Fruit fly (Drosophila melanogaster) whole organism, embryonic: ENCODE data around the gene CG15404.

Experiments
- ATbp ChIP-seq: fragments of 200-800 bp; sonication (Bioruptor generic); optimal IDR thresholded peaks from 2 replicates; lab custom pipeline; 2017; ENCODE audit warnings: missing biosample characterization, mild to moderate bottlenecking, missing genetic modification characterization, missing genetic modification reagents
- CG10321 ChIP-seq: fragments of 200-800 bp; sonication (Bioruptor generic); IDR thresholded peaks from 2 replicates; pipeline ENCODE4 v1.3.6; 2022; ENCODE audit warnings: missing biosample characterization, missing genetic modification characterization
- CG11456 ChIP-seq: fragments of 200-800 bp; sonication (Bioruptor generic); IDR thresholded peaks from 3 replicates; pipeline ENCODE4 v1.3.6; 2022; ENCODE audit warnings: missing biosample characterization, missing genetic modification characterization
- CG12744 ChIP-seq: fragments of 200-800 bp; sonication (Bioruptor generic); optimal IDR thresholded peaks from 2 replicates; lab custom pipeline; 2016; ENCODE audit warnings: missing biosample characterization, missing genetic modification characterization
- CG13287 ChIP-seq: fragments of 200-800 bp; sonication (Bioruptor generic); IDR thresholded peaks from 2 replicates; pipeline ENCODE4 v1.3.6; 2022; ENCODE audit warnings: missing biosample characterization, missing genetic modification characterization; ENCODE audit not compliant: partially characterized antibody
- CG13296 ChIP-seq: fragments of 200-800 bp; sonication (Bioruptor generic); optimal IDR thresholded peaks from 3 replicates; lab custom pipeline; 2018; ENCODE audit warnings: missing biosample characterization, mild to moderate bottlenecking, missing genetic modification characterization
- CG13424 ChIP-seq: fragments of 200-800 bp; sonication (Bioruptor generic); optimal IDR thresholded peaks from 2 replicates; lab custom pipeline; 2019; ENCODE audit warnings: missing biosample characterization, mild to moderate bottlenecking, missing genetic modification characterization, moderate library complexity
- CG15514 ChIP-seq: fragments of 200-800 bp; sonication (Bioruptor generic); optimal IDR thresholded peaks from 3 replicates; lab custom pipeline; 2017; ENCODE audit warnings: missing biosample characterization, missing genetic modification characterization, mild to moderate bottlenecking, moderate library complexity, missing genetic modification reagents
- CG3281 ChIP-seq: fragments of 200-800 bp; sonication (Bioruptor generic); optimal IDR thresholded peaks from 3 replicates; lab custom pipeline; 2017; ENCODE audit warnings: missing biosample characterization, mild to moderate bottlenecking, missing genetic modification characterization
- CG34224 ChIP-seq: fragments of 200-800 bp; sonication (Bioruptor generic); IDR thresholded peaks from 3 replicates; pipeline ENCODE4 v1.3.6; 2022; ENCODE audit warnings: missing biosample characterization, missing genetic modification characterization; ENCODE audit not compliant: partially characterized antibody
- CG34376 ChIP-seq: fragments of 200-800 bp; sonication (Bioruptor generic); optimal IDR thresholded peaks from 2 replicates; lab custom pipeline; 2018; ENCODE audit warnings: missing biosample characterization, mild to moderate bottlenecking, missing genetic modification characterization
- CG6254 ChIP-seq: fragments of 200-800 bp; sonication (Bioruptor generic); optimal IDR thresholded peaks from 3 replicates; lab custom pipeline; 2017; ENCODE audit warnings: mild to moderate bottlenecking, missing biosample characterization, missing genetic modification reagents, missing genetic modification characterization
- CG6654 ChIP-seq: fragments of 200-800 bp; sonication (Bioruptor generic); optimal IDR thresholded peaks from 2 replicates; lab custom pipeline; 2017; ENCODE audit warnings: missing biosample characterization, mild to moderate bottlenecking, missing genetic modification characterization
- CG6689 ChIP-seq: fragments of 200-800 bp; sonication (Bioruptor generic); IDR thresholded peaks from 2 replicates; pipeline ENCODE4 v1.3.6; 2022; ENCODE audit warnings: missing biosample characterization, missing genetic modification characterization
- CG7963 ChIP-seq: fragments of 200-800 bp; sonication (Bioruptor generic); IDR thresholded peaks from 3 replicates; pipeline ENCODE4 v1.3.6; 2022; ENCODE audit warnings: missing biosample characterization, missing genetic modification characterization; ENCODE audit not compliant: partially characterized antibody
- CG8388 ChIP-seq: fragments of 200-800 bp; sonication (Bioruptor generic); optimal IDR thresholded peaks from 2 replicates; lab custom pipeline; 2019; ENCODE audit warnings: missing biosample characterization, mild to moderate bottlenecking, missing genetic modification characterization, moderate library complexity
- Dbx ChIP-seq: fragments of 200-800 bp; sonication (Bioruptor generic); IDR thresholded peaks from 3 replicates; pipeline ENCODE4 v1.3.6; 2022; ENCODE audit warnings: missing biosample characterization, missing genetic modification characterization
- Doc2 ChIP-seq: fragments of 200-800 bp; sonication (Bioruptor generic); IDR thresholded peaks from 2 replicates; pipeline ENCODE4 v1.3.6; 2022; ENCODE audit warnings: missing biosample characterization, missing genetic modification characterization
- Ets65A ChIP-seq: fragments of 200-800 bp; sonication (Bioruptor generic); peaks from one replicate; lab custom pipeline; 2016; ENCODE audit warnings: missing biosample characterization, missing genetic modification characterization
- Fer1 ChIP-seq: fragments of 200-800 bp; sonication (Bioruptor generic); optimal IDR thresholded peaks from 2 replicates; lab custom pipeline; 2017; ENCODE audit warnings: missing biosample characterization, mild to moderate bottlenecking, missing genetic modification characterization
- Fer3 ChIP-seq: fragments of 200-800 bp; sonication (Bioruptor generic); optimal IDR thresholded peaks from 2 replicates; lab custom pipeline; 2018; ENCODE audit warnings: missing biosample characterization, mild to moderate bottlenecking, missing genetic modification characterization, moderate library complexity
- HLH4C ChIP-seq: fragments of 200-800 bp; sonication (Bioruptor generic); IDR thresholded peaks from 3 replicates; pipeline ENCODE4 v1.3.6; 2022; ENCODE audit warnings: missing biosample characterization, missing genetic modification characterization; ENCODE audit not compliant: partially characterized antibody
- MESR4 ChIP-seq: fragments of 200-800 bp; sonication (Bioruptor generic); optimal IDR thresholded peaks from 2 replicates; lab custom pipeline; 2018; ENCODE audit warnings: missing biosample characterization, mild to moderate bottlenecking, missing genetic modification characterization, moderate library complexity
- NFAT ChIP-seq: fragments of 200-800 bp; sonication (Bioruptor generic); IDR thresholded peaks from 2 replicates; pipeline ENCODE4 v1.3.6; 2022; ENCODE audit warnings: missing biosample characterization, missing genetic modification characterization
- Nf-YA ChIP-seq: fragments of 200-800 bp; sonication (Bioruptor generic); IDR thresholded peaks from 2 replicates; pipeline ENCODE4 v1.3.6; 2022; ENCODE audit warnings: missing biosample characterization, missing genetic modification characterization
- Rfx ChIP-seq: fragments of 200-800 bp; sonication (Bioruptor generic); IDR thresholded peaks from 2 replicates; pipeline ENCODE4 v1.3.6; 2022; ENCODE audit warnings: missing biosample characterization, missing genetic modification characterization
- amos ChIP-seq: fragments of 200-800 bp; sonication (Bioruptor generic); IDR thresholded peaks from 2 replicates; pipeline ENCODE4 v1.3.6; 2022; ENCODE audit warnings: missing biosample characterization, missing genetic modification characterization; ENCODE audit not compliant: partially characterized antibody
- btn ChIP-seq: fragments of 200-800 bp; sonication (Bioruptor generic); optimal IDR thresholded peaks from 2 replicates; lab custom pipeline; 2016; ENCODE audit warnings: missing biosample characterization, missing genetic modification characterization
- chinmo ChIP-seq: fragments of 200-800 bp; sonication (Bioruptor generic); IDR thresholded peaks from 4 replicates; pipeline ENCODE4 v1.3.6; 2022; ENCODE audit warnings: missing biosample characterization, missing genetic modification characterization; ENCODE audit not compliant: partially characterized antibody
- chn ChIP-seq: fragments of 200-800 bp; sonication (Bioruptor generic); optimal IDR thresholded peaks from 2 replicates; lab custom pipeline; 2016; ENCODE audit warnings: missing biosample characterization, missing genetic modification characterization
- crol ChIP-seq: fragments of 200-800 bp; sonication (Bioruptor generic); IDR thresholded peaks from 2 replicates; pipeline ENCODE4 v1.3.6; 2022; ENCODE audit warnings: missing biosample characterization, missing genetic modification characterization
- crp ChIP-seq, 2 experiments: fragments of 200-800 bp; sonication (Bioruptor generic); optimal IDR thresholded peaks; 2 replicates in 1 of 2; 3 replicates in 1 of 2; lab custom pipeline; 2017; ENCODE audit warnings: missing biosample characterization in 2 of 2, missing genetic modification characterization in 2 of 2, mild to moderate bottlenecking in 1 of 2, moderate library complexity in 1 of 2
- dan ChIP-seq: fragments of 200-800 bp; sonication (Bioruptor generic); IDR thresholded peaks from 2 replicates; pipeline ENCODE4 v1.3.6; 2022; ENCODE audit warnings: missing biosample characterization, missing genetic modification characterization
- disco-r ChIP-seq: fragments of 200-800 bp; sonication (Bioruptor generic); optimal IDR thresholded peaks from 2 replicates; lab custom pipeline; 2016; ENCODE audit warnings: missing biosample characterization, missing genetic modification characterization
- dpn ChIP-seq, 2 experiments: fragments of 200-800 bp; sonication (Bioruptor generic); optimal IDR thresholded peaks; 3 replicates each; lab custom pipeline; 2016; ENCODE audit warnings: missing biosample characterization in 2 of 2, missing genetic modification characterization in 2 of 2
- fru ChIP-seq: fragments of >200 bp; optimal IDR thresholded peaks from 2 replicates; lab custom pipeline; 2017
- gro ChIP-seq: fragments of 200-800 bp; sonication (Bioruptor generic); optimal IDR thresholded peaks from 2 replicates; lab custom pipeline; 2016; ENCODE audit warnings: missing biosample characterization, missing genetic modification characterization
- lab ChIP-seq: fragments of 200-800 bp; sonication (Bioruptor generic); optimal IDR thresholded peaks from 3 replicates; lab custom pipeline; 2017; ENCODE audit warnings: missing biosample characterization, missing genetic modification characterization, mild to moderate bottlenecking, moderate library complexity, missing genetic modification reagents
- sd ChIP-seq: fragments of 200-800 bp; sonication (Bioruptor generic); optimal IDR thresholded peaks from 3 replicates; lab custom pipeline; 2018; ENCODE audit warnings: missing biosample characterization, mild to moderate bottlenecking, missing genetic modification characterization, moderate library complexity
- sens ChIP-seq: fragments of 200-800 bp; sonication (Bioruptor generic); peaks from one replicate; lab custom pipeline; 2016; ENCODE audit warnings: missing biosample characterization, missing genetic modification characterization
- slbo ChIP-seq: fragments of 200-800 bp; sonication (Bioruptor generic); IDR thresholded peaks from 2 replicates; pipeline ENCODE4 v1.3.6; 2022; ENCODE audit warnings: missing biosample characterization, missing genetic modification characterization
- sob ChIP-seq: fragments of 200-800 bp; sonication (Bioruptor generic); IDR thresholded peaks from 2 replicates; pipeline ENCODE4 v1.3.6; 2022; ENCODE audit warnings: missing biosample characterization, missing genetic modification characterization
- sug ChIP-seq: fragments of 200-800 bp; optimal IDR thresholded peaks from 2 replicates; lab custom pipeline; 2019; ENCODE audit warnings: missing biosample characterization, mild to moderate bottlenecking, missing genetic modification characterization, moderate library complexity
- tna ChIP-seq: fragments of 200-800 bp; sonication (Bioruptor generic); IDR thresholded peaks from 2 replicates; pipeline ENCODE4 v1.3.6; 2022; ENCODE audit warnings: missing biosample characterization, missing genetic modification characterization; ENCODE audit not compliant: partially characterized antibody
- unc-4 ChIP-seq: fragments of 200-800 bp; sonication (Bioruptor generic); IDR thresholded peaks from 2 replicates; pipeline ENCODE4 v1.3.6; 2022; ENCODE audit warnings: missing biosample characterization, missing genetic modification characterization; ENCODE audit not compliant: partially characterized antibody
- zen ChIP-seq: fragments of 200-800 bp; sonication (Bioruptor generic); optimal IDR thresholded peaks from 3 replicates; lab custom pipeline; 2018; ENCODE audit warnings: missing biosample characterization, mild to moderate bottlenecking, missing genetic modification characterization, moderate library complexity

Gene CG15404

DNA sequence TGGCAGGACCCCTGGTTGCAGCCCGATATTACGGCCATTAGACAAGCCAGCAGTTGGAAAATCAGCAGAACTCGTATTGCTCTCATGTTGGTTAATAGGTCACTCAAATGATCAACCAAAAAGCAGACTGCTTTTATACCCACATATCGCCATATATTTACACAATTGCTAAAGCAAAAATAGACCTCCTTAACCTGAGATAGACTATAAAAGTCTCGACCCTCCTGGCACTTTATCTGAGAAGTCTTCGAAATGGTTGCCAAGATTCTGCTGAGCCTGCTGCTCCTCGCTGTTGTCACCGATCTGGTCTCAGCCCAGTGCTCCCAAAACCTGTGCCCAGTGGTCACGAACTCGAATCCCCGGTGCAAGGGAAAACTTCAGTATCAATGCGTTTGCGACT is at the start of gene CG15404, which contains the start of gene CG31698:
TSS of gene CG15404 (plus strand) at position 233 of the 400 bp plus-strand sequence.
TSS of gene CG31698 (minus strand) at position 101 of the 400 bp plus-strand sequence.
- TF ChIP-seq Doc2 (GFP tag; lab: Robert Waterston, UW) (no peak), Ets65A (GFP tag; lab: Kevin White, UChicago) (peak; percentile 54)

DNA sequence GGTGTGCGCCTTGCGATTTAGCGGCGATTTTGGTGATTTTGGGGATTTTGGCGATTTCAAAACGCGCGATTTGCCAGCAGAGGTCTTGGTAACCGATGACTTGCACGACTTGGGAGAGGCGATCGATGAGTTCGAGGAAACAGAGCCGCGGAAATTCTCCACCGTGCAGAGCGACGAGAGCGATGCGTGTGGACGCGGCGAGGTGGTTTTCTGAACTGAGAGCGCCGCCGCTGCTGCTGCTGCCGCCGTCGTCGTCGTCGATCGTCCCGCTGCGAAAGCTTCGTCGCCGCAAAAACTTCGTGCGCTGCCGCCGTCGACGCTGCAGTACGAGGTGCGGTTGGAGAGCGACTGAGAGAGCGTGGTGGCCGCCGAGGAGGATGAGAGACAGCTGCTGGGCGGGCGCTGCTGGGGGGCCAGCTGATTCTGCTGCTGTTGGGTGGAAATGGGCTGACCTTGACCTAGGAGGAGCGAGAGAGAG is 49.2 kb upstream of the CG15404 start:
- TF ChIP-seq unc-4 (GFP tag; lab: Robert Waterston, UW) = peak; percentile 30; the same call in 1 of the 2 replicates
- TF ChIP-seq CG34376 = peak; percentile 14
- TF ChIP-seq Nf-YA (GFP tag; lab: Robert Waterston, UW) = no peak
- TF ChIP-seq dpn (GFP tag; optimal IDR thresholded peaks at IDR 0.05; lab: Kevin White, UChicago) = peak in 1 of 2 experiments; percentile 10
- no peak for TF ChIP-seq CG6654 (GFP tag; lab: Kevin White, UChicago)
- TF ChIP-seq CG13287 (GFP tag; lab: Robert Waterston, UW) = peak; percentile 53; the same call in 1 of the 2 replicates
- TF ChIP-seq CG11456 (GFP tag; lab: Robert Waterston, UW) = peak; percentile 53; the same call in 1 of the 3 replicates
- peak; percentile 7 for TF ChIP-seq CG13296 (GFP tag; lab: Kevin White, UChicago)
- TF ChIP-seq lab = peak; percentile 37
- no peak for TF ChIP-seq CG6689 (GFP tag; lab: Robert Waterston, UW)
- peak; percentile 26 for TF ChIP-seq Fer1 (GFP tag; lab: Kevin White, UChicago)
- TF ChIP-seq gro (GFP tag; lab: Kevin White, UChicago) = no peak
- peak; percentile 47; the same call in 2 of the 3 replicates for TF ChIP-seq Dbx
- 0 out of 3 replicates have a peak, but pooled peaks have one; percentile 7 for TF ChIP-seq HLH4C (GFP tag; lab: Robert Waterston, UW)
- TF ChIP-seq chn = no peak
- TF ChIP-seq CG13424 (tag; lab: Kevin White, UChicago) = no peak
- TF ChIP-seq dan = 0 out of 2 replicates have a peak, but pooled peaks have one; percentile 10
- no peak for TF ChIP-seq fru
- no peak for TF ChIP-seq Fer3
- no peak for TF ChIP-seq zen (tag; lab: Kevin White, UChicago)
- no peak for TF ChIP-seq disco-r (GFP tag; lab: Kevin White, UChicago)
- peak; percentile 45; the same call in 1 of the 2 replicates for TF ChIP-seq NFAT (GFP tag; lab: Robert Waterston, UW)
- TF ChIP-seq Rfx (GFP tag; lab: Robert Waterston, UW) = peak; percentile 58; the same call in 1 of the 2 replicates
- TF ChIP-seq CG3281 (GFP tag; lab: Kevin White, UChicago) = peak; percentile 26
- TF ChIP-seq amos (GFP tag; lab: Robert Waterston, UW) = peak; percentile 44; the same call in 1 of the 2 replicates
- peak; percentile 53 for TF ChIP-seq crol
- peak; percentile 92; the same call in 3 of the 4 replicates for TF ChIP-seq chinmo (GFP tag; lab: Robert Waterston, UW)
- peak in 1 of 2 experiments; percentile 67 for TF ChIP-seq crp (GFP tag; optimal IDR thresholded peaks at IDR 0.05; lab: Kevin White, UChicago)
- TF ChIP-seq MESR4 (GFP tag; lab: Kevin White, UChicago) = no peak
- no peak for TF ChIP-seq Doc2 (GFP tag; lab: Robert Waterston, UW)
- no peak for TF ChIP-seq CG6254 (GFP tag; lab: Kevin White, UChicago)
- TF ChIP-seq CG10321 (GFP tag; lab: Robert Waterston, UW) = no peak
- peak; percentile 24 for TF ChIP-seq sens
- TF ChIP-seq slbo (GFP tag; lab: Robert Waterston, UW) = peak; percentile 11; the same call in 1 of the 2 replicates
- peak; percentile 67 for TF ChIP-seq CG34224 (GFP tag; lab: Robert Waterston, UW)
- TF ChIP-seq sug = peak; percentile 99
- TF ChIP-seq tna (GFP tag; lab: Robert Waterston, UW) = 0 out of 2 replicates have a peak, but pooled peaks have one; percentile 12
- TF ChIP-seq sob (GFP tag; lab: Robert Waterston, UW) = no peak
- TF ChIP-seq CG8388 (GFP tag; lab: Kevin White, UChicago) = no peak
- no peak for TF ChIP-seq btn (GFP tag; lab: Kevin White, UChicago)
- TF ChIP-seq ATbp = no peak
- peak; percentile 7 for TF ChIP-seq CG15514 (GFP tag; lab: Kevin White, UChicago)
- TF ChIP-seq CG12744 = no peak
- TF ChIP-seq CG7963 (GFP tag; lab: Robert Waterston, UW) = 0 out of 3 replicates have a peak, but pooled peaks have one; percentile 13
- peak; percentile 35 for TF ChIP-seq sd (tag; lab: Kevin White, UChicago)
